Worm (Caenorhabditis elegans) whole organism, L4/young adult: ENCODE data around the gene F14D7.18.

Source experiments
- W03F9.2 ChIP-seq: fragments of 150-350 bp; optimal IDR thresholded peaks from 2 replicates; lab custom pipeline; 2014; ENCODE audit warnings: missing biosample characterization, missing genetic modification characterization
- dao-5 ChIP-seq: sonication (generic microtip); optimal IDR thresholded peaks from 2 replicates; lab custom pipeline; 2016; ENCODE audit warnings: missing genotype, missing genetic modification characterization, moderate library complexity, missing compliant biosample characterization

DNA sequence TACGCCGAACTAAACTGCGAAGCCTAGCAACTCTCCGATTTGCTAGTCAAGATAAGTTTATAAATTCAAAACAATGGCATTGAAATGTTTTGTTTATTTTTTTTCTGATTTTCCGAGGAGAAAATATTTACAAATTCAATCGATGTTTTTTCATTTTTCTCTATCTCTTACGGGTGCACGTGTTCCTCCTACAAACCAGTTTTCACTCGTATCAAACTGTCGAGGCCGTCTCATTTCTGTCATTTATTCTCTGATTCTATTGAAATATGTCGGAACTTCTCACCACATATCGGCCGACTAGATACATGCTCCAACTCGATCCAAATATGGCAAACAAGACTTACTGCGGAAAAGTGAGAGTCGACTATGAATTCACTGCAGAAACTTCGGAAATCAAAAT is 40.9 kb upstream of the F14D7.18 start, which contains the start of gene F47B8.8:
- TF ChIP-seq dao-5 (tag; lab: Kevin White, UChicago) (no peak), W03F9.2 (tag; lab: Kevin White, UChicago) (no peak)
